Fruit fly (Drosophila melanogaster) Kc167 (cell line): Measurements from ENCODE around the gene CG17781.

ENCODE experiments used
- Myc ChIP-seq: fragments of >200 bp; optimal IDR thresholded peaks from 2 replicates; lab custom pipeline; 2017; ENCODE audit warnings: missing external identifiers
- h ChIP-seq: fragments of >200 bp; optimal IDR thresholded peaks from 3 replicates; lab custom pipeline; 2018; ENCODE audit warnings: missing external identifiers
- insv ChIP-seq: fragments of >200 bp; optimal IDR thresholded peaks from 3 replicates; lab custom pipeline; 2018; ENCODE audit warnings: missing external identifiers
- psq ChIP-seq: fragments of >200 bp; optimal IDR thresholded peaks from 2 replicates; lab custom pipeline; 2017; ENCODE audit warnings: missing external identifiers

- TF ChIP-seq psq, result no peak
- no peak for TF ChIP-seq Myc (lab: Kevin White, UChicago)
- no peak for TF ChIP-seq insv (lab: Kevin White, UChicago)
- TF ChIP-seq h (lab: Kevin White, UChicago), result no peak
Measured at dm6 chr3R:24357698-24358097, 17.8 kb downstream of the CG17781 start, which contains the start of gene Golgin84.
